Worm (Caenorhabditis elegans) whole organism, midembryonic: ENCODE data around the gene fbxa-108.

ENCODE experiments used
- T22C8.4 ChIP-seq: fragments of 200-800 bp; sonication (Bioruptor generic); IDR thresholded peaks from 2 replicates; pipeline ENCODE4 v1.3.6; 2022; ENCODE audit warnings: missing genetic modification characterization, missing compliant biosample characterization
- cog-1 ChIP-seq: sonication (generic microtip); optimal IDR thresholded peaks from 2 replicates; lab custom pipeline; 2016; ENCODE audit warnings: missing genetic modification characterization, missing compliant biosample characterization
- flt-1 ChIP-seq: fragments of 200-800 bp; sonication (Bioruptor generic); IDR thresholded peaks from 2 replicates; pipeline ENCODE4 v1.3.6; 2022; ENCODE audit warnings: missing genetic modification characterization, missing compliant biosample characterization
- klf-2 ChIP-seq: fragments of 200-800 bp; sonication (Bioruptor generic); conservative IDR thresholded peaks from 2 replicates; pipeline ENCODE4 v1.3.6; 2022; ENCODE audit warnings: missing genetic modification reagents, missing genetic modification characterization, missing compliant biosample characterization
- med-1 ChIP-seq: sonication (generic microtip); optimal IDR thresholded peaks from 2 replicates; lab custom pipeline; 2017; ENCODE audit warnings: missing genetic modification characterization, mild to moderate bottlenecking, missing compliant biosample characterization, antibody characterized with exemption, missing genetic modification reagents; ENCODE audit not compliant: insufficient read depth
- ref-1 ChIP-seq: fragments of 200-800 bp; sonication (Bioruptor generic); conservative IDR thresholded peaks from 2 replicates; pipeline ENCODE4 v1.3.6; 2022; ENCODE audit warnings: missing genetic modification reagents, missing genetic modification characterization, missing compliant biosample characterization
- tab-1 ChIP-seq: fragments of 200-800 bp; sonication (Bioruptor generic); IDR thresholded peaks from 2 replicates; pipeline ENCODE4 v1.3.6; 2022; ENCODE audit warnings: missing genetic modification characterization, missing compliant biosample characterization
- ztf-23 ChIP-seq: fragments of 200-800 bp; sonication (Bioruptor generic); IDR thresholded peaks from 2 replicates; pipeline ENCODE4 v1.3.6; 2022; ENCODE audit warnings: missing genetic modification reagents, missing genetic modification characterization, missing compliant biosample characterization
- ztf-29 ChIP-seq: fragments of 200-800 bp; sonication (Bioruptor generic); IDR thresholded peaks from 2 replicates; pipeline ENCODE4 v1.3.6; 2022; ENCODE audit warnings: missing genetic modification reagents, missing genetic modification characterization, missing compliant biosample characterization

DNA sequence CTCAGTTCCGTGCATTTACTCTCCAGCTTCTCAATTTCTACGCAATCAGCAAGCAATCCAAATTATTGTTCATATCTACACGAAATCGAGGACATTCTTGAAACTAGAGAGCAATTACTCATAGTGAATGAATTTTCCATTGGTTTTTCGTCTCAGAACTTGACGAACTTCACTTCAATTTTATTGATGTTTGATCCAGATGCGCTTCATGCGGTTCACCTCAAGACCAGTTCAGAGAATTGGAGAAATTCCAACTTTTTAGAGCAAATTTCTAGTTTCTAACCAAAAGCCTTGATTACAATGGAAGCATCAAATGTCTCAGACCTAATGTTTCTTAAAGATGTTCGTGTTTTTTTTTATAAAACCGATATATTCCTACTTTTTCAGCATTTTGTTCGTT, 38.9 kb downstream of the fbxa-108 start, which contains the start of gene Y6G8.8:
- TF ChIP-seq T22C8.4 (no peak), med-1 (no peak), ztf-23 (GFP tag; lab: Robert Waterston, UW) (no peak), ref-1 (GFP tag; lab: Robert Waterston, UW) (no peak), flt-1 (GFP tag; lab: Robert Waterston, UW) (no peak), cog-1 (tag; lab: Kevin White, UChicago) (no peak), ztf-29 (GFP tag; lab: Robert Waterston, UW) (no peak), klf-2 (GFP tag; lab: Robert Waterston, UW) (no peak), tab-1 (GFP tag; lab: Robert Waterston, UW) (no peak)
